Worm (Caenorhabditis elegans) whole organism, midembryonic: ENCODE data around the gene pdi-2.

Experiments
- cog-1 ChIP-seq: sonication (generic microtip); optimal IDR thresholded peaks from 2 replicates; lab custom pipeline; 2016; ENCODE audit warnings: missing genetic modification characterization, missing compliant biosample characterization
- flt-1 ChIP-seq: fragments of 200-800 bp; sonication (Bioruptor generic); IDR thresholded peaks from 2 replicates; pipeline ENCODE4 v1.3.6; 2022; ENCODE audit warnings: missing genetic modification characterization, missing compliant biosample characterization
- klf-2 ChIP-seq: fragments of 200-800 bp; sonication (Bioruptor generic); conservative IDR thresholded peaks from 2 replicates; pipeline ENCODE4 v1.3.6; 2022; ENCODE audit warnings: missing genetic modification reagents, missing genetic modification characterization, missing compliant biosample characterization
- ztf-29 ChIP-seq: fragments of 200-800 bp; sonication (Bioruptor generic); IDR thresholded peaks from 2 replicates; pipeline ENCODE4 v1.3.6; 2022; ENCODE audit warnings: missing genetic modification reagents, missing genetic modification characterization, missing compliant biosample characterization

DNA sequence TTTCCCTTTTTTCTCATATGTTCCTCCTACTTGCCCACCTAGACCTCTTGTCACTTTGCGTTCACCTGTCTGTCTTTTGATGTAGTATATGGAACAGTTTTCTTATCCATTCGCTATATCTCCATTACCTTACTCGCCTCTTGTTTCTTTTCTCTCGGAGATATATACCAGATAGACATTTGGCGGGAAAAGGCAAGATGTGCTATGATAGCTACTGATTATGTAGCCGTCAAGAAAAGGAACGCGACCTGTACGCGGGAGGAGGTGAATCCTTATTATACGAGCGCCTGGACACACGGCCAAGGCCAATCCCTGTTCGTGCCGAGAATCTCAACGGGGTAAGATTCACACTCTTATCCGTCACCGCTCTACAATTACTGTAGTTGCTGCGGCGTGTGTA is 29.1 kb downstream of the pdi-2 start:
- TF ChIP-seq cog-1 (tag; lab: Kevin White, UChicago), result no peak
- TF ChIP-seq klf-2 (GFP tag; lab: Robert Waterston, UW), result no peak
- TF ChIP-seq ztf-29 (GFP tag; lab: Robert Waterston, UW), result no peak
- TF ChIP-seq flt-1 (GFP tag; lab: Robert Waterston, UW), result no peak
